Fruit fly (Drosophila melanogaster) whole organism, wandering third instar larva: ENCODE data around the gene CG4382.

Experiments
- Abd-B ChIP-seq: fragments of >200 bp; optimal IDR thresholded peaks from 2 replicates; lab custom pipeline; 2017; ENCODE audit warnings: missing biosample characterization, missing genetic modification characterization
- Dfd ChIP-seq: fragments of >200 bp; optimal IDR thresholded peaks from 2 replicates; lab custom pipeline; 2017; ENCODE audit warnings: missing biosample characterization, missing genetic modification characterization
- HLH106 ChIP-seq: fragments of 200-800 bp; optimal IDR thresholded peaks from 3 replicates; lab custom pipeline; 2019; ENCODE audit warnings: missing biosample characterization, mild to moderate bottlenecking, missing genetic modification characterization, moderate library complexity
- Hr78 ChIP-seq: fragments of >200 bp; optimal IDR thresholded peaks from 2 replicates; lab custom pipeline; 2017; ENCODE audit warnings: missing biosample characterization, missing genetic modification characterization
- Mio ChIP-seq: sonication (Bioruptor generic); optimal IDR thresholded peaks from 2 replicates; lab custom pipeline; 2016; ENCODE audit warnings: missing biosample characterization, missing genetic modification characterization
- Rel ChIP-seq, 2 experiments: fragments of 200-800 bp; sonication (Bioruptor generic) in 1 of 2; optimal IDR thresholded peaks; 2 replicates in 1 of 2; 3 replicates in 1 of 2; lab custom pipeline; 2016 to 2019; ENCODE audit warnings: mild to moderate bottlenecking in 2 of 2, missing biosample characterization in 2 of 2, missing genetic modification characterization in 2 of 2, moderate library complexity in 1 of 2
- fru ChIP-seq: fragments of 200-800 bp; sonication (Bioruptor generic); optimal IDR thresholded peaks from 3 replicates; lab custom pipeline; 2016; ENCODE audit warnings: missing biosample characterization, mild to moderate bottlenecking, missing genetic modification characterization
- h ChIP-seq: fragments of 200-800 bp; sonication (Bioruptor generic); optimal IDR thresholded peaks from 3 replicates; lab custom pipeline; 2016; ENCODE audit warnings: missing biosample characterization, mild to moderate bottlenecking, missing genetic modification characterization
- jim ChIP-seq: fragments of 175-275, 200-325 bp; sonication (Bioruptor generic); optimal IDR thresholded peaks from 2 replicates; lab custom pipeline; 2016; ENCODE audit warnings: missing biosample characterization, mild to moderate bottlenecking, missing genetic modification characterization
- lola ChIP-seq: fragments of >200 bp; optimal IDR thresholded peaks from 2 replicates; lab custom pipeline; 2017; ENCODE audit warnings: missing biosample characterization, missing genetic modification characterization
- pan ChIP-seq: fragments of >200 bp; optimal IDR thresholded peaks from 2 replicates; lab custom pipeline; 2017
- sage ChIP-seq: fragments of 200-800 bp; sonication (Bioruptor generic); optimal IDR thresholded peaks from 2 replicates; lab custom pipeline; 2016; ENCODE audit warnings: missing biosample characterization, mild to moderate bottlenecking, missing genetic modification characterization
- sv ChIP-seq: fragments of 200-800 bp; sonication (Bioruptor generic); optimal IDR thresholded peaks from 3 replicates; lab custom pipeline; 2016; ENCODE audit warnings: missing biosample characterization, missing genetic modification characterization
- usp ChIP-seq: fragments of >200 bp; optimal IDR thresholded peaks from 2 replicates; lab custom pipeline; 2017; ENCODE audit warnings: missing biosample characterization, missing genetic modification characterization

dm6 chr2L:9565387-9565786, 35.3 kb downstream of the CG4382 start, which contains the start of gene CG46468:
- TF ChIP-seq Rel (GFP tag; optimal IDR thresholded peaks at IDR 0.05; lab: Kevin White, UChicago) (no peak), Rel (tag; optimal IDR thresholded peaks at IDR 0.05; lab: Kevin White, UChicago) (no peak), h (GFP tag; lab: Kevin White, UChicago) (no peak), fru (GFP tag; lab: Kevin White, UChicago) (no peak), pan (no peak), Abd-B (GFP tag; lab: Kevin White, UChicago) (no peak), HLH106 (tag; lab: Kevin White, UChicago) (no peak), usp (GFP tag; lab: Kevin White, UChicago) (no peak), jim (GFP tag; lab: Kevin White, UChicago) (no peak), Mio (GFP tag; lab: Kevin White, UChicago) (no peak), sage (GFP tag; lab: Kevin White, UChicago) (no peak), lola (no peak), sv (no peak), Dfd (GFP tag; lab: Kevin White, UChicago) (no peak), Hr78 (GFP tag; lab: Kevin White, UChicago) (no peak)
